Fruit fly (Drosophila melanogaster): ENCODE data around the gene CG31213.
A peak's percentile ranks its signal among the peaks of the same experiment; 100 is the strongest.

The CG31213 gene

dm6 chr3R:20008372-20009051 lies 35.8 kb downstream of the CG31213 start, which contains the start of the genes Hs6st and MED25:
Gene Hs6st, minus strand, starts transcription at chr3R:20008512.
Gene MED25, plus strand, starts transcription at chr3R:20008947.
- peak; percentile 34 for TF ChIP-seq HLH106 (tag; optimal IDR thresholded peaks at IDR 0.05)
- peak; percentile 40 for TF ChIP-seq CG9705 (GFP tag; optimal IDR thresholded peaks at IDR 0.05)
- peak; percentile 32 for TF ChIP-seq sv (GFP tag; optimal IDR thresholded peaks at IDR 0.05)
- TF ChIP-seq psq (GFP tag; optimal IDR thresholded peaks at IDR 0.05): peak; percentile 98
- TF ChIP-seq Sp1 (GFP tag; optimal IDR thresholded peaks at IDR 0.05): peak; percentile 37
- TF ChIP-seq h (GFP tag; optimal IDR thresholded peaks at IDR 0.05): peak; percentile 71
- no peak for TF ChIP-seq dsf (GFP tag; optimal IDR thresholded peaks at IDR 0.05; ENCODE audit: borderline replicate concordance)
- peak; percentile 70 for TF ChIP-seq Hr83 (GFP tag; optimal IDR thresholded peaks at IDR 0.05; ENCODE audit: poor library complexity, severe bottlenecking)
- TF ChIP-seq dmrt93B (GFP tag; optimal IDR thresholded peaks at IDR 0.05): peak; percentile 41
- TF ChIP-seq fru (GFP tag; optimal IDR thresholded peaks at IDR 0.05): peak; percentile 17
- TF ChIP-seq usp (GFP tag; optimal IDR thresholded peaks at IDR 0.05): no peak

- TF ChIP-seq Rel (GFP tag; optimal IDR thresholded peaks at IDR 0.05): no peak
- no peak for TF ChIP-seq Rel (tag; optimal IDR thresholded peaks at IDR 0.05)
- TF ChIP-seq Dfd (GFP tag; optimal IDR thresholded peaks at IDR 0.05): peak; percentile 94
- TF ChIP-seq psq (GFP tag; optimal IDR thresholded peaks at IDR 0.05): no peak
- TF ChIP-seq GATAd (GFP tag; optimal IDR thresholded peaks at IDR 0.05): no peak
- TF ChIP-seq HLH106 (tag; optimal IDR thresholded peaks at IDR 0.05): no peak
- no peak for TF ChIP-seq lola (GFP tag; optimal IDR thresholded peaks at IDR 0.05)
- TF ChIP-seq usp (GFP tag; optimal IDR thresholded peaks at IDR 0.05): no peak
Measured at dm6 chr3R:20010942-20011341, 38.2 kb downstream of the CG31213 start.

- TF ChIP-seq lola (GFP tag; optimal IDR thresholded peaks at IDR 0.05) (no peak), Dfd (GFP tag; optimal IDR thresholded peaks at IDR 0.05) (no peak), CG32264 (GFP tag; optimal IDR thresholded peaks at IDR 0.05) (no peak)
Measured at dm6 chr3R:20012688-20013087, 40.0 kb downstream of the CG31213 start.

dm6 chr3R:20013404-20013922 lies 40.8 kb downstream of the CG31213 start, which contains the start of the genes CG17190 and CG4836:
Gene CG17190, minus strand, starts transcription at chr3R:20013504.
Gene CG4836, plus strand, starts transcription at chr3R:20013872.
- TF ChIP-seq brk (GFP tag; optimal IDR thresholded peaks at IDR 0.05): no peak
- no peak for TF ChIP-seq sage (GFP tag; optimal IDR thresholded peaks at IDR 0.05)
- TF ChIP-seq h (GFP tag; optimal IDR thresholded peaks at IDR 0.05): no peak
- TF ChIP-seq sv (GFP tag; optimal IDR thresholded peaks at IDR 0.05): no peak
- TF ChIP-seq N (GFP tag; optimal IDR thresholded peaks at IDR 0.05): no peak
- no peak for TF ChIP-seq Rel (GFP tag; optimal IDR thresholded peaks at IDR 0.05)
- TF ChIP-seq Rel (tag; optimal IDR thresholded peaks at IDR 0.05): no peak
- no peak for TF ChIP-seq Dfd (GFP tag; optimal IDR thresholded peaks at IDR 0.05)
- TF ChIP-seq CG32264 (GFP tag; optimal IDR thresholded peaks at IDR 0.05): no peak
- no peak for TF ChIP-seq woc (GFP tag; optimal IDR thresholded peaks at IDR 0.05)
- no peak for TF ChIP-seq Sp1 (GFP tag; optimal IDR thresholded peaks at IDR 0.05)
- no peak for TF ChIP-seq lola (GFP tag; optimal IDR thresholded peaks at IDR 0.05)
- TF ChIP-seq Hr83 (GFP tag; optimal IDR thresholded peaks at IDR 0.05; ENCODE audit: poor library complexity, severe bottlenecking): no peak

- TF ChIP-seq Sp1 (GFP tag; optimal IDR thresholded peaks at IDR 0.05): peak; percentile 84
- no peak for TF ChIP-seq N (GFP tag; optimal IDR thresholded peaks at IDR 0.05)
- TF ChIP-seq CG32264 (GFP tag; optimal IDR thresholded peaks at IDR 0.05): no peak
- no peak for TF ChIP-seq Abd-B (GFP tag; optimal IDR thresholded peaks at IDR 0.05)
- TF ChIP-seq dl (GFP tag; optimal IDR thresholded peaks at IDR 0.05; ENCODE audit: insufficient read depth in 1 of 2, partially characterized antibody in 2 of 2): no peak
- no peak for TF ChIP-seq pan (optimal IDR thresholded peaks at IDR 0.05)
- TF ChIP-seq fru (GFP tag; optimal IDR thresholded peaks at IDR 0.05): peak; percentile 75
- TF ChIP-seq sage (GFP tag; optimal IDR thresholded peaks at IDR 0.05): no peak
- peak; percentile 86 for TF ChIP-seq GATAd (GFP tag; optimal IDR thresholded peaks at IDR 0.05)
- TF ChIP-seq br (GFP tag; optimal IDR thresholded peaks at IDR 0.05): peak; percentile 80
- no peak for TF ChIP-seq Jra (GFP tag; optimal IDR thresholded peaks at IDR 0.05)
- TF ChIP-seq HLH106 (tag; optimal IDR thresholded peaks at IDR 0.05): peak; percentile 91
- peak; percentile 82 for TF ChIP-seq ey (GFP tag; optimal IDR thresholded peaks at IDR 0.05)
- no peak for TF ChIP-seq Hnf4 (GFP tag; optimal IDR thresholded peaks at IDR 0.05)
- no peak for TF ChIP-seq usp (GFP tag; optimal IDR thresholded peaks at IDR 0.05)
- TF ChIP-seq Hr83 (GFP tag; optimal IDR thresholded peaks at IDR 0.05; ENCODE audit: poor library complexity, severe bottlenecking): peak; percentile 69
- TF ChIP-seq rgr (GFP tag; optimal IDR thresholded peaks at IDR 0.05): peak; percentile 88
- no peak for TF ChIP-seq Dfd (GFP tag; optimal IDR thresholded peaks at IDR 0.05)
- TF ChIP-seq woc (GFP tag; optimal IDR thresholded peaks at IDR 0.05): peak; percentile 81
- TF ChIP-seq sv (GFP tag; optimal IDR thresholded peaks at IDR 0.05): peak; percentile 74
- TF ChIP-seq CrebA (GFP tag; optimal IDR thresholded peaks at IDR 0.05; ENCODE audit: borderline replicate concordance): no peak
- peak; percentile 78 for TF ChIP-seq psq (GFP tag; optimal IDR thresholded peaks at IDR 0.05)
- no peak for TF ChIP-seq Myc (optimal IDR thresholded peaks at IDR 0.05)
- TF ChIP-seq lola (GFP tag; optimal IDR thresholded peaks at IDR 0.05): no peak
- no peak for TF ChIP-seq h (GFP tag; optimal IDR thresholded peaks at IDR 0.05)
- TF ChIP-seq Vsx2 (GFP tag; optimal IDR thresholded peaks at IDR 0.05; ENCODE audit: partially characterized antibody): peak; percentile 21
- peak in 1 of 2 experiments; percentile 81 for TF ChIP-seq foxo (GFP tag; optimal IDR thresholded peaks at IDR 0.05)
- TF ChIP-seq jim (GFP tag; optimal IDR thresholded peaks at IDR 0.05): no peak
- peak; percentile 51 for TF ChIP-seq CG9705 (GFP tag; optimal IDR thresholded peaks at IDR 0.05)
- TF ChIP-seq brk (GFP tag; optimal IDR thresholded peaks at IDR 0.05): no peak
- no peak for TF ChIP-seq dmrt93B (GFP tag; optimal IDR thresholded peaks at IDR 0.05)
- TF ChIP-seq OdsH (GFP tag; optimal IDR thresholded peaks at IDR 0.05): peak; percentile 81
Measured at dm6 chr3R:20021152-20021769, 48.6 kb downstream of the CG31213 start, which contains the start of the genes PIG-L and psidin. Gene PIG-L, minus strand, starts transcription at chr3R:20021338. Gene psidin, plus strand, starts transcription at chr3R:20021704.
